Worm (Caenorhabditis elegans) whole organism, L4 larva: Measurements from ENCODE around the gene Y39E4A.1.

Experiments
- F26F4.8 ChIP-seq: fragments of 200-800 bp; sonication (Bioruptor generic); conservative IDR thresholded peaks from 2 replicates; pipeline ENCODE4 v1.3.6; 2022; ENCODE audit warnings: missing genetic modification characterization, missing compliant biosample characterization
- F44E2.7 ChIP-seq: fragments of 200-800 bp; sonication (Bioruptor generic); IDR thresholded peaks from 2 replicates; pipeline ENCODE4 v2.1.2; 2022; ENCODE audit warnings: missing genetic modification characterization, missing compliant biosample characterization
- F49E8.2 ChIP-seq: sonication (generic microtip); optimal IDR thresholded peaks from 2 replicates; lab custom pipeline; 2016; ENCODE audit warnings: missing compliant biosample characterization, mild to moderate bottlenecking, missing genetic modification characterization, borderline replicate concordance
- R02D3.7 ChIP-seq: fragments of 150-350 bp; sonication (generic microtip); optimal IDR thresholded peaks from 3 replicates; lab custom pipeline; 2014; ENCODE audit warnings: missing biosample characterization, missing genetic modification characterization
- T20F7.1 ChIP-seq: fragments of 200-800 bp; sonication (Bioruptor generic); optimal IDR thresholded peaks from 2 replicates; lab custom pipeline; 2018; ENCODE audit warnings: mild to moderate bottlenecking, missing genetic modification characterization, missing compliant biosample characterization
- Y105C5A.15 ChIP-seq: fragments of 200-800 bp; sonication (Bioruptor generic); IDR thresholded peaks from 2 replicates; pipeline ENCODE4 v1.3.6; 2022; ENCODE audit warnings: missing genetic modification characterization, missing compliant biosample characterization
- ZK337.2 ChIP-seq: fragments of 200-800 bp; sonication (Bioruptor generic); IDR thresholded peaks from 2 replicates; pipeline ENCODE4 v1.3.6; 2022; ENCODE audit warnings: missing genetic modification reagents, missing genetic modification characterization, missing compliant biosample characterization
- ama-1 ChIP-seq: fragments of 150-350 bp; optimal IDR thresholded peaks from 2 replicates; lab custom pipeline; 2014; ENCODE audit warnings: inconsistent platforms, mixed read lengths
- ceh-20 ChIP-seq: fragments of 200-800 bp; sonication (Bioruptor generic); IDR thresholded peaks from 2 replicates; pipeline ENCODE4 v1.3.6; 2022; ENCODE audit warnings: missing genetic modification reagents, missing genetic modification characterization, missing compliant biosample characterization
- ces-1 ChIP-seq: fragments of 150-350 bp; sonication (generic microtip); optimal IDR thresholded peaks from 4 replicates; lab custom pipeline; 2014; ENCODE audit warnings: missing biosample characterization, missing genetic modification reagents, missing genetic modification characterization
- cey-2 ChIP-seq: sonication (generic microtip); optimal IDR thresholded peaks from 3 replicates; lab custom pipeline; 2017; ENCODE audit warnings: missing genetic modification characterization, mild to moderate bottlenecking, missing compliant biosample characterization, antibody characterized with exemption, borderline replicate concordance; ENCODE audit not compliant: insufficient read depth
- daf-16 ChIP-seq, 3 experiments: sonication (generic microtip); optimal IDR thresholded peaks; 2 replicates each; lab custom pipeline; 2016 to 2017; ENCODE audit warnings: missing genetic modification characterization in 3 of 3, missing genetic modification reagents in 3 of 3, mild to moderate bottlenecking in 2 of 3, missing compliant biosample characterization in 2 of 3, missing biosample characterization in 1 of 3, moderate library complexity in 1 of 3
- dmd-6 ChIP-seq: fragments of 200-800 bp; sonication (Bioruptor generic); IDR thresholded peaks from 2 replicates; pipeline ENCODE4 v1.3.6; 2022; ENCODE audit warnings: missing genetic modification reagents, missing genetic modification characterization, missing compliant biosample characterization
- dmd-9 ChIP-seq: fragments of 200-800 bp; sonication (Bioruptor generic); IDR thresholded peaks from 2 replicates; pipeline ENCODE4 v1.3.6; 2022; ENCODE audit warnings: missing genetic modification reagents, missing genetic modification characterization, missing compliant biosample characterization
- duxl-1 ChIP-seq: sonication (generic microtip); optimal IDR thresholded peaks from 2 replicates; lab custom pipeline; 2016; ENCODE audit warnings: mild to moderate bottlenecking, missing genetic modification characterization, moderate library complexity, missing compliant biosample characterization; ENCODE audit not compliant: poor library complexity
- fkh-10 ChIP-seq: fragments of 150-350 bp; optimal IDR thresholded peaks from 2 replicates; lab custom pipeline; 2014; ENCODE audit warnings: missing biosample characterization, missing genetic modification reagents, missing genetic modification characterization
- gei-8 ChIP-seq: fragments of 200-800 bp; sonication (Bioruptor generic); optimal IDR thresholded peaks from 2 replicates; lab custom pipeline; 2018; ENCODE audit warnings: mild to moderate bottlenecking, missing genetic modification characterization, missing compliant biosample characterization
- hlh-30 ChIP-seq: sonication (generic microtip); optimal IDR thresholded peaks from 2 replicates; lab custom pipeline; 2017; ENCODE audit warnings: antibody characterized with exemption, mild to moderate bottlenecking, missing genetic modification characterization, missing compliant biosample characterization; ENCODE audit not compliant: insufficient read depth
- hmg-1.1 ChIP-seq: fragments of 200-800 bp; sonication (Bioruptor generic); IDR thresholded peaks from 2 replicates; pipeline ENCODE4 v1.3.6; 2022; ENCODE audit warnings: missing genetic modification reagents, missing genetic modification characterization, missing compliant biosample characterization
- jun-1 ChIP-seq: fragments of 150-350 bp; optimal IDR thresholded peaks from 2 replicates; lab custom pipeline; 2014; ENCODE audit warnings: missing biosample characterization, missing genetic modification reagents, missing genetic modification characterization
- lim-7 ChIP-seq: fragments of 200-800 bp; sonication (Bioruptor generic); IDR thresholded peaks from 2 replicates; pipeline ENCODE4 v1.3.6; 2022; ENCODE audit warnings: missing genetic modification characterization, missing compliant biosample characterization
- lin-1 ChIP-seq: fragments of 200-800 bp; sonication (Bioruptor generic); IDR thresholded peaks from 2 replicates; pipeline ENCODE4 v1.3.6; 2022; ENCODE audit warnings: missing genetic modification reagents, missing genetic modification characterization, missing compliant biosample characterization
- lin-38 ChIP-seq: fragments of 200-800 bp; sonication (Bioruptor generic); IDR thresholded peaks from 2 replicates; pipeline ENCODE4 v1.3.6; 2022; ENCODE audit warnings: missing genetic modification reagents, missing genetic modification characterization, missing compliant biosample characterization
- lin-39 ChIP-seq: fragments of 150-350 bp; optimal IDR thresholded peaks from 2 replicates; lab custom pipeline; 2014; ENCODE audit warnings: missing biosample characterization, missing genetic modification reagents, missing genetic modification characterization
- lir-3 ChIP-seq: sonication (generic microtip); optimal IDR thresholded peaks from 2 replicates; lab custom pipeline; 2016; ENCODE audit warnings: mild to moderate bottlenecking, missing genetic modification characterization, missing compliant biosample characterization
- lsy-2 ChIP-seq, 2 experiments: fragments of 150-350 bp in 1 of 2; sonication (generic microtip) in 1 of 2; optimal IDR thresholded peaks; 2 replicates each; lab custom pipeline; 2014 to 2017; ENCODE audit warnings: missing biosample characterization in 2 of 2, missing genetic modification characterization in 2 of 2
- mep-1 ChIP-seq: fragments of 150-350 bp; sonication (generic microtip); optimal IDR thresholded peaks from 3 replicates; lab custom pipeline; 2014; ENCODE audit warnings: missing biosample characterization, missing genetic modification characterization
- mes-2 ChIP-seq: sonication (generic microtip); optimal IDR thresholded peaks from 2 replicates; lab custom pipeline; 2016; ENCODE audit warnings: missing genotype, mild to moderate bottlenecking, missing genetic modification characterization, missing compliant biosample characterization; ENCODE audit not compliant: poor library complexity, severe bottlenecking
- mxl-2 ChIP-seq: fragments of 200-800 bp; sonication (Bioruptor generic); conservative IDR thresholded peaks from 2 replicates; pipeline ENCODE4 v1.3.6; 2022; ENCODE audit warnings: missing genetic modification reagents, missing genetic modification characterization, missing compliant biosample characterization
- mxl-3 ChIP-seq: fragments of 200-800 bp; sonication (Bioruptor generic); optimal IDR thresholded peaks from 2 replicates; lab custom pipeline; 2018; ENCODE audit warnings: mild to moderate bottlenecking, missing genetic modification characterization, missing compliant biosample characterization
- nhr-10 ChIP-seq: fragments of 150-350 bp; optimal IDR thresholded peaks from 2 replicates; lab custom pipeline; 2014; ENCODE audit warnings: missing biosample characterization, missing genetic modification characterization
- nhr-237 ChIP-seq: sonication (generic microtip); optimal IDR thresholded peaks from 2 replicates; lab custom pipeline; 2017; ENCODE audit warnings: missing biosample characterization, missing genetic modification characterization
- nhr-41 ChIP-seq: fragments of 200-800 bp; sonication (Bioruptor generic); IDR thresholded peaks from 2 replicates; pipeline ENCODE4 v1.3.6; 2022; ENCODE audit warnings: missing genetic modification reagents, missing genetic modification characterization, missing compliant biosample characterization
- nhr-77 ChIP-seq: fragments of 150-350 bp; optimal IDR thresholded peaks from 2 replicates; lab custom pipeline; 2014; ENCODE audit warnings: missing biosample characterization, missing genetic modification characterization
- pha-4 ChIP-seq, 2 experiments: fragments of 150-350 bp in 1 of 2; fragments of 200-800 bp in 1 of 2; sonication (Bioruptor generic) in 1 of 2; IDR thresholded peaks in 1 of 2; optimal IDR thresholded peaks in 1 of 2; 2 replicates each; pipeline versions ENCODE4 v1.3.6 to Lab custom; 2014 to 2022; ENCODE audit warnings: missing genetic modification characterization in 2 of 2, missing genetic modification reagents in 2 of 2, missing biosample characterization in 1 of 2, missing compliant biosample characterization in 1 of 2
- php-3 ChIP-seq: fragments of 200-800 bp; sonication (Bioruptor generic); IDR thresholded peaks from 2 replicates; pipeline ENCODE4 v1.3.6; 2022; ENCODE audit warnings: missing genetic modification reagents, missing genetic modification characterization, missing compliant biosample characterization
- pqm-1 ChIP-seq: sonication (generic microtip); optimal IDR thresholded peaks from 2 replicates; lab custom pipeline; 2017; ENCODE audit warnings: missing biosample characterization, missing genetic modification characterization
- sdz-12 ChIP-seq: fragments of 200-800 bp; sonication (Bioruptor generic); optimal IDR thresholded peaks from 2 replicates; lab custom pipeline; 2018; ENCODE audit warnings: mild to moderate bottlenecking, missing genetic modification characterization, missing compliant biosample characterization
- snpc-4 ChIP-seq: fragments of 150-350 bp; optimal IDR thresholded peaks from 2 replicates; lab custom pipeline; 2014; ENCODE audit warnings: missing biosample characterization, missing genetic modification characterization
- spr-3 ChIP-seq: fragments of 200-800 bp; sonication (Bioruptor generic); optimal IDR thresholded peaks from 2 replicates; lab custom pipeline; 2018; ENCODE audit warnings: mild to moderate bottlenecking, missing genetic modification characterization, missing compliant biosample characterization
- tra-1 ChIP-seq: fragments of 200-800 bp; sonication (Bioruptor generic); IDR thresholded peaks from 2 replicates; pipeline ENCODE4 v1.3.6; 2022; ENCODE audit warnings: missing genetic modification reagents, missing genetic modification characterization, missing compliant biosample characterization
- unc-130 ChIP-seq: sonication (generic microtip); optimal IDR thresholded peaks from 2 replicates; lab custom pipeline; 2016; ENCODE audit warnings: missing genetic modification reagents, missing genetic modification characterization, missing compliant biosample characterization
- unc-39 ChIP-seq: sonication (generic microtip); optimal IDR thresholded peaks from 2 replicates; lab custom pipeline; 2017; ENCODE audit warnings: missing biosample characterization, missing genetic modification characterization
- zag-1 ChIP-seq: fragments of 150-350 bp; optimal IDR thresholded peaks from 2 replicates; lab custom pipeline; 2014; ENCODE audit warnings: missing biosample characterization, missing genetic modification characterization
- zip-11 ChIP-seq: fragments of 200-800 bp; sonication (Bioruptor generic); IDR thresholded peaks from 2 replicates; pipeline ENCODE4 v1.3.6; 2022; ENCODE audit warnings: missing genetic modification characterization, missing compliant biosample characterization
- zip-2 ChIP-seq: fragments of 150-350 bp; optimal IDR thresholded peaks from 2 replicates; lab custom pipeline; 2014; ENCODE audit warnings: missing biosample characterization, missing genetic modification characterization
- ztf-7 ChIP-seq: fragments of 150-350 bp; optimal IDR thresholded peaks from 2 replicates; lab custom pipeline; 2014; ENCODE audit warnings: missing biosample characterization, missing genetic modification characterization

The Y39E4A.1 gene

DNA sequence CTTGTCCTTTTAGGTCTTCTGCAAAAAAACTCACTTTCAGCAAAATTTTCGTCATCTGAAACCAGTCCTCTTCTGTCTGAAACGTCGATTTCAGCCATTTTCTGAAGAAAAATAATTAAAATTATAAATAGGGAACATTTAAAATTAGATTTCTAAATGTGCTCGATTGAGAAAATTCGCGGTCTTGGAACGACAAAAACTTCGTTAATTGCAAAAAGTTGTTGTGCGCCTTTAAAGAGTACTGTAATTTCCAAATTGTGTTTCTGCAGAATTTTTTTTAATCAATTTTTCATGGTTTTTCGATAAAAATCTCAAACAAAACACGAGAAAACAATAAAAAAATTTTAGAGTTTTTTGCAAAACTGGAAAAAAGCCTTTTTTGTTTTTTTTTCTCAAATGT, 15.7 kb downstream of the Y39E4A.1 start, which contains the start of gene ttm-1:
ttm-1 (minus strand) TSS at position 101 of the 400 bp plus-strand sequence.
- no peak for TF ChIP-seq lir-3
- no peak for TF ChIP-seq hmg-1.1
- TF ChIP-seq zip-2 (tag; lab: Kevin White, UChicago): no peak
- TF ChIP-seq T20F7.1 (GFP tag; lab: Kevin White, UChicago): no peak
- TF ChIP-seq lin-1 (GFP tag; lab: Robert Waterston, UW): no peak
- no peak for TF ChIP-seq Y105C5A.15
- no peak for TF ChIP-seq nhr-41 (GFP tag; lab: Robert Waterston, UW)
- no peak for TF ChIP-seq mxl-2
- TF ChIP-seq F26F4.8: no peak
- TF ChIP-seq duxl-1 (tag; lab: Kevin White, UChicago): no peak
- TF ChIP-seq lim-7 (GFP tag; lab: Robert Waterston, UW): no peak
- no peak for TF ChIP-seq F49E8.2

DNA sequence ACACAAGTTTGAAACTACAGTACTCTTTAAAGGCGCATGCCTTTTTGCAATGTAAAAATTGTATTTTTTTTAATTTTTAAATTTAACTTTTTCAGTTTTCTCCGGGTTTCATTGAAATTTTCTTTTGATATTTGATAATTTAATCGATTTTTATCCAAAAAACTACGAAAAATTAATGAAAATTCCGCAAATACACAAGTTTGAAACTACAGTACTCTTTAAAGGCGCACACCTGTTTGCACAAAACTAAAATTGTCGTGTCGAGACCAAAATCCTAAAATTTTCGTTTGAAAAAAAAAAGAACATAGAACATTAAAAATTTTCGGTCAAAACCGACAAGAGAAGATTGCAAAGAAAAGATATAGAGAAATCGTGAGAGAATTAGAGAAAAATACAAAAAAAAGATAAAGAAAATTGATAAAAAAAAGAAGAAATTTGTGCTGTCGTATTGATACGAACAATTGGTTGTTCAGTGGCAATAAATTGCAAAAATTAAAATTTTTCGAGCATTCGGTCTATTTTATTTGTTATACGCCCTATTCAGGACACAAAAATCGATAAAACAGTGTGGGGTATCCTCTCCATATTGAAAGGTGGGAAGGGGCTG, 16.3 kb downstream of the Y39E4A.1 start:
- TF ChIP-seq F44E2.7 (no peak), mxl-3 (no peak), unc-39 (tag; lab: Kevin White, UChicago) (no peak), pqm-1 (tag; lab: Kevin White, UChicago) (peak; percentile 57), unc-130 (GFP tag; lab: Kevin White, UChicago) (no peak), mep-1 (tag; lab: Kevin White, UChicago) (peak; percentile 38), dmd-9 (no peak), pha-4 (GFP tag; IDR thresholded peaks at IDR 0.05; lab: Robert Waterston, UW) (no peak), pha-4 (tag; optimal IDR thresholded peaks at IDR 0.05; lab: Kevin White, UChicago) (no peak), gei-8 (GFP tag; lab: Kevin White, UChicago) (no peak), lin-38 (peak; percentile 7; the same call in 1 of the 2 replicates), cey-2 (tag; lab: Kevin White, UChicago) (no peak), lin-39 (tag; lab: Kevin White, UChicago) (no peak), R02D3.7 (tag; lab: Kevin White, UChicago) (no peak), lir-3 (no peak), dmd-6 (GFP tag; lab: Robert Waterston, UW) (peak; percentile 57), fkh-10 (GFP tag; lab: Kevin White, UChicago) (no peak), lin-1 (GFP tag; lab: Robert Waterston, UW) (no peak), ztf-7 (no peak), nhr-10 (no peak), php-3 (GFP tag; lab: Robert Waterston, UW) (peak; percentile 61), tra-1 (GFP tag; lab: Robert Waterston, UW) (no peak), ceh-20 (GFP tag; lab: Robert Waterston, UW) (no peak), nhr-237 (tag; lab: Kevin White, UChicago) (no peak), spr-3 (GFP tag; lab: Kevin White, UChicago) (no peak), ama-1 (lab: Kevin White, UChicago) (no peak), jun-1 (no peak), hlh-30 (no peak), mes-2 (tag; lab: Kevin White, UChicago) (no peak), F49E8.2 (peak; percentile 24), ZK337.2 (GFP tag; lab: Robert Waterston, UW) (no peak), F26F4.8 (no peak), sdz-12 (GFP tag; lab: Kevin White, UChicago) (no peak), Y105C5A.15 (no peak), ces-1 (GFP tag; lab: Kevin White, UChicago) (no peak), daf-16 (GFP tag; optimal IDR thresholded peaks at IDR 0.05; lab: Kevin White, UChicago) (no peak), daf-16 (tag; optimal IDR thresholded peaks at IDR 0.05; lab: Kevin White, UChicago) (peak; percentile 8), nhr-77 (tag; lab: Kevin White, UChicago) (no peak), snpc-4 (tag; lab: Kevin White, UChicago) (no peak), hmg-1.1 (no peak), zag-1 (tag; lab: Kevin White, UChicago) (no peak), zip-11 (GFP tag; lab: Robert Waterston, UW) (no peak), lsy-2 (tag; optimal IDR thresholded peaks at IDR 0.05; lab: Kevin White, UChicago) (peak in 1 of 2 experiments; percentile 44)
